Fruit fly (Drosophila melanogaster) whole organism: ENCODE results near the gene RNF220.

Experiments used
- pan ChIP-seq: fragments of >200 bp; optimal IDR thresholded peaks from 2 replicates; lab custom pipeline; 2017
- psq ChIP-seq: fragments of >200 bp; optimal IDR thresholded peaks from 2 replicates; lab custom pipeline; 2017

- no peak for TF ChIP-seq pan (lab: Kevin White, UChicago)
- TF ChIP-seq psq = no peak
These were observed 24.4 kb downstream of the RNF220 start, which contains the start of the genes CG6972 and CCAP for dm6 chr3R:22701793-22702192.
